Fruit fly (Drosophila melanogaster) whole organism, prepupa: ENCODE results near the gene CG14506.

ENCODE experiments used
- Blimp-1 ChIP-seq: fragments of 200-800 bp; sonication (Bioruptor generic); optimal IDR thresholded peaks from 3 replicates; lab custom pipeline; 2017; ENCODE audit warnings: missing biosample characterization, missing genetic modification characterization, mild to moderate bottlenecking, moderate library complexity, missing genetic modification reagents
- CG10631 ChIP-seq: fragments of 200-800 bp; sonication (Bioruptor generic); optimal IDR thresholded peaks from 2 replicates; lab custom pipeline; 2016; ENCODE audit warnings: missing biosample characterization, missing genetic modification characterization
- CG10669 ChIP-seq: fragments of 200-800 bp; sonication (Bioruptor generic); optimal IDR thresholded peaks from 3 replicates; lab custom pipeline; 2018; ENCODE audit warnings: missing biosample characterization, mild to moderate bottlenecking, missing genetic modification characterization, moderate library complexity
- CG11294 ChIP-seq: fragments of 200-800 bp; sonication (Bioruptor generic); IDR thresholded peaks from 2 replicates; pipeline ENCODE4 v1.3.6; 2022; ENCODE audit warnings: missing biosample characterization, missing genetic modification characterization
- CG11902 ChIP-seq: fragments of 200-800 bp; sonication (Bioruptor generic); optimal IDR thresholded peaks from 3 replicates; lab custom pipeline; 2016; ENCODE audit warnings: missing biosample characterization, missing genetic modification characterization
- CG1621 ChIP-seq: fragments of 200-800 bp; sonication (Bioruptor generic); optimal IDR thresholded peaks from 3 replicates; lab custom pipeline; 2018; ENCODE audit warnings: missing biosample characterization, mild to moderate bottlenecking, missing genetic modification characterization
- CG16779 ChIP-seq: fragments of 200-800 bp; sonication (Bioruptor generic); optimal IDR thresholded peaks from 3 replicates; lab custom pipeline; 2017; ENCODE audit warnings: missing biosample characterization, mild to moderate bottlenecking, missing genetic modification characterization
- CG34406 ChIP-seq: fragments of 200-800 bp; sonication (Bioruptor generic); optimal IDR thresholded peaks from 3 replicates; lab custom pipeline; 2016; ENCODE audit warnings: missing biosample characterization, missing genetic modification characterization
- CG3919 ChIP-seq: fragments of 200-800 bp; sonication (Bioruptor generic); optimal IDR thresholded peaks from 3 replicates; lab custom pipeline; 2016; ENCODE audit warnings: missing biosample characterization, missing genetic modification characterization
- CG4318 ChIP-seq: fragments of 200-800 bp; sonication (Bioruptor generic); optimal IDR thresholded peaks from 3 replicates; lab custom pipeline; 2017; ENCODE audit warnings: missing biosample characterization, mild to moderate bottlenecking, missing genetic modification characterization
- CG6163 ChIP-seq: fragments of 200-800 bp; sonication (Bioruptor generic); IDR thresholded peaks from 3 replicates; pipeline ENCODE4 v1.3.6; 2022; ENCODE audit warnings: missing biosample characterization, missing genetic modification characterization
- CG6276 ChIP-seq: fragments of 200-800 bp; sonication (Bioruptor generic); optimal IDR thresholded peaks from 2 replicates; lab custom pipeline; 2017; ENCODE audit warnings: missing biosample characterization, mild to moderate bottlenecking, missing genetic modification characterization
- CG6792 ChIP-seq: fragments of 200-800 bp; sonication (Bioruptor generic); optimal IDR thresholded peaks from 3 replicates; lab custom pipeline; 2016; ENCODE audit warnings: missing biosample characterization, missing genetic modification characterization
- CG7368 ChIP-seq: fragments of 200-800 bp; sonication (Bioruptor generic); optimal IDR thresholded peaks from 3 replicates; lab custom pipeline; 2016; ENCODE audit warnings: missing biosample characterization, missing genetic modification characterization
- CG8119 ChIP-seq: fragments of 200-800 bp; sonication (Bioruptor generic); IDR thresholded peaks from 3 replicates; pipeline ENCODE4 v1.3.6; 2022; ENCODE audit warnings: missing biosample characterization, missing genetic modification characterization
- CG8319 ChIP-seq: fragments of 200-800 bp; sonication (Bioruptor generic); optimal IDR thresholded peaks from 3 replicates; lab custom pipeline; 2016; ENCODE audit warnings: missing biosample characterization, missing genetic modification characterization
- CG9139 ChIP-seq: fragments of 200-800 bp; sonication (Bioruptor generic); optimal IDR thresholded peaks from 3 replicates; lab custom pipeline; 2017; ENCODE audit warnings: missing biosample characterization, mild to moderate bottlenecking, missing genetic modification characterization
- Eip75B ChIP-seq: fragments of 200-800 bp; sonication (Bioruptor generic); optimal IDR thresholded peaks from 3 replicates; lab custom pipeline; 2016; ENCODE audit warnings: missing biosample characterization, missing genetic modification characterization
- Eip78C ChIP-seq: fragments of 200-800 bp; sonication (Bioruptor generic); peaks from one replicate; lab custom pipeline; 2016; ENCODE audit warnings: missing biosample characterization, missing genetic modification characterization
- Eip93F ChIP-seq: fragments of 200-800 bp; sonication (Bioruptor generic); optimal IDR thresholded peaks from 2 replicates; lab custom pipeline; 2016; ENCODE audit warnings: missing biosample characterization, mild to moderate bottlenecking, missing genetic modification characterization
- Ets21C ChIP-seq: fragments of 200-800 bp; sonication (Bioruptor generic); optimal IDR thresholded peaks from 3 replicates; lab custom pipeline; 2016; ENCODE audit warnings: missing biosample characterization, missing genetic modification characterization
- Hr38 ChIP-seq: sonication (Bioruptor generic); optimal IDR thresholded peaks from 2 replicates; lab custom pipeline; 2016; ENCODE audit warnings: missing biosample characterization, missing genetic modification characterization
- Hr39 ChIP-seq: fragments of 200-800 bp; sonication (Bioruptor generic); optimal IDR thresholded peaks from 2 replicates; lab custom pipeline; 2016; ENCODE audit warnings: missing biosample characterization, missing genetic modification characterization
- Hr4 ChIP-seq: fragments of 200-800 bp; sonication (Bioruptor generic); optimal IDR thresholded peaks from 3 replicates; lab custom pipeline; 2016; ENCODE audit warnings: missing biosample characterization, missing genetic modification characterization
- Lpt ChIP-seq: fragments of 200-800 bp; sonication (Bioruptor generic); optimal IDR thresholded peaks from 3 replicates; lab custom pipeline; 2016; ENCODE audit warnings: missing biosample characterization, missing genetic modification characterization
- Met ChIP-seq: fragments of 200-800 bp; sonication (Bioruptor generic); optimal IDR thresholded peaks from 3 replicates; lab custom pipeline; 2016; ENCODE audit warnings: missing biosample characterization, missing genetic modification characterization
- OdsH ChIP-seq: fragments of 200-800 bp; sonication (Bioruptor generic); optimal IDR thresholded peaks from 3 replicates; lab custom pipeline; 2016; ENCODE audit warnings: missing biosample characterization, missing genetic modification characterization
- Smox ChIP-seq: fragments of 200-800 bp; sonication (Bioruptor generic); optimal IDR thresholded peaks from 3 replicates; lab custom pipeline; 2016; ENCODE audit warnings: missing biosample characterization, missing genetic modification characterization
- Sox102F ChIP-seq: fragments of 200-800 bp; sonication (Bioruptor generic); optimal IDR thresholded peaks from 2 replicates; lab custom pipeline; 2016; ENCODE audit warnings: missing biosample characterization, mild to moderate bottlenecking, missing genetic modification characterization
- Sox14 ChIP-seq: fragments of 200-800 bp; sonication (Bioruptor generic); optimal IDR thresholded peaks from 3 replicates; lab custom pipeline; 2016; ENCODE audit warnings: missing biosample characterization, missing genetic modification characterization
- Sox15 ChIP-seq: fragments of 200-800 bp; sonication (Bioruptor generic); optimal IDR thresholded peaks from 3 replicates; lab custom pipeline; 2016; ENCODE audit warnings: missing biosample characterization, missing genetic modification characterization
- achi ChIP-seq: fragments of 200-800 bp; sonication (Bioruptor generic); optimal IDR thresholded peaks from 3 replicates; lab custom pipeline; 2016; ENCODE audit warnings: missing biosample characterization, missing genetic modification characterization
- cyc ChIP-seq: fragments of 200-800 bp; sonication (Bioruptor generic); optimal IDR thresholded peaks from 3 replicates; lab custom pipeline; 2016; ENCODE audit warnings: missing biosample characterization, missing genetic modification characterization
- dac ChIP-seq: fragments of 200-800 bp; sonication (Bioruptor generic); optimal IDR thresholded peaks from 2 replicates; lab custom pipeline; 2017; ENCODE audit warnings: missing biosample characterization, mild to moderate bottlenecking, missing genetic modification characterization
- esn ChIP-seq: fragments of 200-800 bp; sonication (Bioruptor generic); optimal IDR thresholded peaks from 2 replicates; lab custom pipeline; 2016; ENCODE audit warnings: missing biosample characterization, mild to moderate bottlenecking, missing genetic modification characterization, moderate library complexity
- fd59A ChIP-seq: fragments of 200-800 bp; sonication (Bioruptor generic); optimal IDR thresholded peaks from 2 replicates; lab custom pipeline; 2017; ENCODE audit warnings: missing biosample characterization, mild to moderate bottlenecking, missing genetic modification characterization, missing genetic modification reagents
- fd85E ChIP-seq: fragments of 200-800 bp; sonication (Bioruptor generic); optimal IDR thresholded peaks from 3 replicates; lab custom pipeline; 2016; ENCODE audit warnings: missing biosample characterization, missing genetic modification characterization
- lz ChIP-seq: fragments of 200-800 bp; sonication (Bioruptor generic); optimal IDR thresholded peaks from 3 replicates; lab custom pipeline; 2016; ENCODE audit warnings: missing biosample characterization, missing genetic modification characterization
- net ChIP-seq: fragments of 200-800 bp; sonication (Bioruptor generic); optimal IDR thresholded peaks from 3 replicates; lab custom pipeline; 2016; ENCODE audit warnings: missing biosample characterization, missing genetic modification characterization
- salr ChIP-seq, 2 experiments: fragments of 200-800 bp; sonication (Bioruptor generic); optimal IDR thresholded peaks; 3 replicates each; lab custom pipeline; 2016 to 2018; ENCODE audit warnings: missing biosample characterization in 2 of 2, missing genetic modification characterization in 2 of 2, mild to moderate bottlenecking in 1 of 2
- spab ChIP-seq: fragments of 200-800 bp; sonication (Bioruptor generic); optimal IDR thresholded peaks from 2 replicates; lab custom pipeline; 2017; ENCODE audit warnings: missing biosample characterization, mild to moderate bottlenecking, missing genetic modification characterization, missing genetic modification reagents
- ss ChIP-seq, 2 experiments: fragments of 200-800 bp; sonication (Bioruptor generic); optimal IDR thresholded peaks; 2 replicates in 1 of 2; 3 replicates in 1 of 2; lab custom pipeline; 2017 to 2018; ENCODE audit warnings: mild to moderate bottlenecking in 2 of 2, missing biosample characterization in 2 of 2, missing genetic modification characterization in 2 of 2, moderate library complexity in 1 of 2
- svp ChIP-seq: fragments of 200-800 bp; sonication (Bioruptor generic); peaks from one replicate; lab custom pipeline; 2016; ENCODE audit warnings: missing biosample characterization, missing genetic modification characterization
- topi ChIP-seq: fragments of 200-800 bp; sonication (Bioruptor generic); optimal IDR thresholded peaks from 3 replicates; lab custom pipeline; 2016; ENCODE audit warnings: missing biosample characterization, missing genetic modification characterization
- vri ChIP-seq: fragments of 200-800 bp; sonication (Bioruptor generic); optimal IDR thresholded peaks from 3 replicates; lab custom pipeline; 2016; ENCODE audit warnings: missing biosample characterization, mild to moderate bottlenecking, missing genetic modification characterization

The CG14506 gene

dm6 chr3R:29256811-29257439 is 40.1 kb downstream of the CG14506 start (continued):
- TF ChIP-seq CG3919 (GFP tag; lab: Kevin White, UChicago) (peak; percentile 80), fd85E (no peak), CG8119 (GFP tag; lab: Robert Waterston, UW) (0 out of 3 replicates have a peak, but pooled peaks have one; percentile 38), Sox14 (GFP tag; lab: Kevin White, UChicago) (peak; percentile 82), Eip75B (GFP tag; lab: Kevin White, UChicago) (peak; percentile 59), Eip78C (GFP tag; lab: Kevin White, UChicago) (peak; percentile 95), CG6792 (GFP tag; lab: Kevin White, UChicago) (peak; percentile 48), CG6163 (GFP tag; lab: Robert Waterston, UW) (peak; percentile 72), CG7368 (GFP tag; lab: Kevin White, UChicago) (peak; percentile 63), ss (GFP tag; optimal IDR thresholded peaks at IDR 0.05; lab: Kevin White, UChicago) (peak; percentile 46 to 58), Blimp-1 (GFP tag; lab: Kevin White, UChicago) (no peak), cyc (GFP tag; lab: Kevin White, UChicago) (peak; percentile 61), CG34406 (GFP tag; lab: Kevin White, UChicago) (peak; percentile 68), CG10669 (GFP tag; lab: Kevin White, UChicago) (peak; percentile 86), Lpt (GFP tag; lab: Kevin White, UChicago) (peak; percentile 40), fd59A (peak; percentile 68), esn (GFP tag; lab: Kevin White, UChicago) (peak; percentile 66), CG1621 (peak; percentile 72), CG8319 (GFP tag; lab: Kevin White, UChicago) (peak; percentile 39), Hr39 (GFP tag; lab: Kevin White, UChicago) (peak; percentile 55), svp (GFP tag; lab: Kevin White, UChicago) (peak; percentile 82), CG10631 (GFP tag; lab: Kevin White, UChicago) (peak; percentile 50), CG16779 (peak; percentile 11), Sox15 (GFP tag; lab: Kevin White, UChicago) (peak; percentile 45), lz (GFP tag; lab: Kevin White, UChicago) (peak; percentile 50), Hr4 (GFP tag; lab: Kevin White, UChicago) (peak; percentile 13), topi (GFP tag; lab: Kevin White, UChicago) (peak; percentile 71), CG9139 (GFP tag; lab: Kevin White, UChicago) (peak; percentile 7), spab (GFP tag; lab: Kevin White, UChicago) (peak; percentile 82), CG11294 (GFP tag; lab: Robert Waterston, UW) (peak; percentile 63), CG6276 (GFP tag; lab: Kevin White, UChicago) (no peak)

DNA sequence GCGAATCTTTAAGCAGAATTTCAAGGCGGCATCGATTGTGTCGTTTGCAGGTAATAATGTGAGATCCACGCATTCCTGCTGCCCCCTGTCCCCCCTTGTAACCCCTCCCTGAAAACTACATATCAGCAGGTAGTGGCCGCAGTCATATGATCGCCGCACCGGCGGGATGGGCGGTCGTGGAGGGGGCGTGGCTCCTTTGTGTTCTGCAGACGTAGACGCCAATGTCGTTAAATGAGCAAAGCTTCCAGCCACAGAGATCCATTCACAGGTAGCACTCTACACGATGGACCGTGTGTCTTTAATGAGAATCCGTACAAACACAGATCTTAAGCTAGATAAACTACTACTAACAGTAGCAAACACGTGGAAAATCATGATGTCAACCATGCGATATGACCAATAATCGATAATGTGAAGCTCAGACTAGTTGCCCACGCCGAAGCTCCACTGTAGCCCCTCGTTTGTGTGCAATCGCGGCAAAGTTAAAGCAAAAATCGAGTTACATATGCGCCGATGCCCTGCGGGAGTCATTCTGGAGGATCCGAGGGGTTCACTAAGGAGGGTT is 40.9 kb downstream of the CG14506 start, which contains the start of gene CG45544:
TSS of gene CG45544 (plus strand) at position 523 of the 565 bp plus-strand sequence.
- TF ChIP-seq achi (GFP tag; lab: Kevin White, UChicago) (peak; percentile 92), Met (GFP tag; lab: Kevin White, UChicago) (peak; percentile 96), salr (GFP tag; optimal IDR thresholded peaks at IDR 0.05; lab: Kevin White, UChicago) (peak; percentile 79 to 95), fd85E (peak; percentile 87), Sox14 (GFP tag; lab: Kevin White, UChicago) (peak; percentile 97), CG16779 (peak; percentile 76), CG8319 (GFP tag; lab: Kevin White, UChicago) (peak; percentile 91), CG8119 (GFP tag; lab: Robert Waterston, UW) (peak; percentile 81), Blimp-1 (GFP tag; lab: Kevin White, UChicago) (peak; percentile 58), CG6163 (GFP tag; lab: Robert Waterston, UW) (peak; percentile 94), OdsH (GFP tag; lab: Kevin White, UChicago) (peak; percentile 91), Eip78C (GFP tag; lab: Kevin White, UChicago) (peak; percentile 98), Smox (GFP tag; lab: Kevin White, UChicago) (peak; percentile 90), topi (GFP tag; lab: Kevin White, UChicago) (peak; percentile 94), spab (GFP tag; lab: Kevin White, UChicago) (peak; percentile 94), CG9139 (GFP tag; lab: Kevin White, UChicago) (peak; percentile 82), CG3919 (GFP tag; lab: Kevin White, UChicago) (peak; percentile 96), CG10669 (GFP tag; lab: Kevin White, UChicago) (peak; percentile 95), svp (GFP tag; lab: Kevin White, UChicago) (peak; percentile 97), CG11902 (GFP tag; lab: Kevin White, UChicago) (peak; percentile 88), dac (GFP tag; lab: Kevin White, UChicago) (peak; percentile 53), esn (GFP tag; lab: Kevin White, UChicago) (peak; percentile 96), Sox102F (peak; percentile 94), net (GFP tag; lab: Kevin White, UChicago) (peak; percentile 88), Eip93F (GFP tag; lab: Kevin White, UChicago) (peak; percentile 92), CG11294 (GFP tag; lab: Robert Waterston, UW) (peak; percentile 66), Hr39 (GFP tag; lab: Kevin White, UChicago) (peak; percentile 96), Ets21C (peak; percentile 95), vri (GFP tag; lab: Kevin White, UChicago) (peak; percentile 92), CG4318 (GFP tag; lab: Kevin White, UChicago) (peak; percentile 60), CG6276 (GFP tag; lab: Kevin White, UChicago) (peak; percentile 53), Hr38 (no peak)
